Worm (Caenorhabditis elegans) whole organism, L4 larva: ENCODE data around the gene F23D12.10.

Source experiments
- aha-1 ChIP-seq: fragments of 150-350 bp; peaks from one replicate; lab custom pipeline; 2014; ENCODE audit warnings: missing biosample characterization, missing genetic modification characterization
- nhr-237 ChIP-seq: sonication (generic microtip); optimal IDR thresholded peaks from 2 replicates; lab custom pipeline; 2017; ENCODE audit warnings: missing biosample characterization, missing genetic modification characterization
- ztf-11 ChIP-seq: fragments of 150-350 bp; optimal IDR thresholded peaks from 2 replicates; lab custom pipeline; 2014; ENCODE audit warnings: missing biosample characterization, missing genetic modification characterization

DNA sequence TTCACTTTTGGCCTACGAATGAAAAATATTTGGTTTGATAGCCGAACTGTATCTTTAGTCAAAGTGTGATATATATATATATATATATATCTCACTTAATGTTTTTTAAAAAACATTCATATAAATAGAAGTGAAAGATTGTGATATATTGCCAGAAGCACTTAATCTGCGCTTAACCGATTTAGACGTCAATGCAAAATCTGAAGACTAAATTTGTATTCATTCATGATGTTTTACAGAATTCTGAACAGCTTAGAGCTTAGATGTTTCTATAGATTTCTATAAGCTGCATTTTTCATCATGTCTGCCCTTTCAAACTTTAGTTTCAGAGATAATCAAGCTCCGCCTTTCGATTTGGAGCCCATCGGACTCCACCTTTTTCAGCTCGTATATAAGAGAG, 26.8 kb upstream of the F23D12.10 start, which contains the start of gene F23D12.3:
- TF ChIP-seq nhr-237 (tag; lab: Kevin White, UChicago) (no peak), aha-1 (tag; lab: Kevin White, UChicago) (no peak), ztf-11 (no peak)
